Worm (Caenorhabditis elegans) whole organism, L2 larva: Measurements from ENCODE around the gene skpo-2.

Source experiments
- Y55F3AM.14 ChIP-seq: fragments of 200-800 bp; sonication (Bioruptor generic); optimal IDR thresholded peaks from 2 replicates; lab custom pipeline; 2018; ENCODE audit warnings: mild to moderate bottlenecking, missing genetic modification characterization, missing compliant biosample characterization
- ama-1 ChIP-seq: fragments of 150-350 bp; optimal IDR thresholded peaks from 2 replicates; lab custom pipeline; 2018; ENCODE audit warnings: inconsistent platforms
- lin-13 ChIP-seq: fragments of 150-350 bp; optimal IDR thresholded peaks from 2 replicates; lab custom pipeline; 2014; ENCODE audit warnings: missing biosample characterization, missing genetic modification reagents, missing genetic modification characterization
- lin-39 ChIP-seq: fragments of 150-350 bp; optimal IDR thresholded peaks from 2 replicates; lab custom pipeline; 2014; ENCODE audit warnings: missing biosample characterization, missing genetic modification reagents, missing genetic modification characterization
- lsy-2 ChIP-seq, 2 experiments: fragments of 150-350 bp in 1 of 2; sonication (generic microtip) in 1 of 2; optimal IDR thresholded peaks; 2 replicates each; lab custom pipeline; 2014 to 2017; ENCODE audit warnings: missing biosample characterization in 2 of 2, missing genetic modification characterization in 2 of 2
- mab-5 ChIP-seq: fragments of 150-350 bp; optimal IDR thresholded peaks from 2 replicates; lab custom pipeline; 2014; ENCODE audit warnings: missing biosample characterization, missing genetic modification characterization
- mdl-1 ChIP-seq, 2 experiments: fragments of 150-350 bp in 1 of 2; sonication (generic microtip) in 1 of 2; optimal IDR thresholded peaks; 2 replicates each; lab custom pipeline; 2017; ENCODE audit warnings: missing biosample characterization in 2 of 2, missing genetic modification characterization in 2 of 2
- nhr-23 ChIP-seq: fragments of 150-350 bp; optimal IDR thresholded peaks from 2 replicates; lab custom pipeline; 2014; ENCODE audit warnings: missing biosample characterization, missing genetic modification reagents, missing genetic modification characterization
- sem-4 ChIP-seq: fragments of 150-350 bp; optimal IDR thresholded peaks from 2 replicates; lab custom pipeline; 2014; ENCODE audit warnings: missing biosample characterization, missing genetic modification reagents, missing genetic modification characterization
- unc-55 ChIP-seq: fragments of 150-350 bp; sonication (generic microtip); optimal IDR thresholded peaks from 3 replicates; lab custom pipeline; 2014; ENCODE audit warnings: missing biosample characterization, missing genetic modification reagents, missing genetic modification characterization

DNA sequence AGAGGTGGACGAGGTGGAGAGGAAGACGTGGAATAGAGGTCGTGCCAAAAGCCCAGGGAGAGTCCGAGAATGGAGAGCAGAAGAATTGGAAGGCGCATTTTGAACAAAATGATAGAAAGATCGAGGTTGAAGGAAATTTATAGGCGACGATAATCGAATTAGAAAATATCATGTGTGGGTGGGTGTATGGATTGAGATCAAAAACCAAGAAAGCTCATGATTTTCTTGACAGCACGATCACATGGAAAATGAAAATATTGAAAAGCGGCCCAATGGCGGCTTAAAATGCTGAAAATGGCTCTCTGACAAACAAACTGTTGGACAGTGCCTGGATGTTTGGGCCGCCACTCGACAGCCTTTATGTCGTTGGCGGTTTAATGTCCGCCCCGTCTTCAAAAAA, 26.8 kb upstream of the skpo-2 start, which contains the start of gene C16C8.9:
- no peak for TF ChIP-seq Y55F3AM.14
- no peak for TF ChIP-seq nhr-23 (tag; lab: Kevin White, UChicago)
- TF ChIP-seq unc-55: no peak
- TF ChIP-seq lin-13: no peak
- no peak for TF ChIP-seq mdl-1 (tag; optimal IDR thresholded peaks at IDR 0.05; lab: Kevin White, UChicago)
- no peak for TF ChIP-seq sem-4 (tag; lab: Kevin White, UChicago)
- no peak for TF ChIP-seq ama-1 (lab: Kevin White, UChicago)
- TF ChIP-seq lin-39: no peak
- TF ChIP-seq lsy-2 (tag; optimal IDR thresholded peaks at IDR 0.05; lab: Kevin White, UChicago): no peak
- TF ChIP-seq mab-5 (tag; lab: Kevin White, UChicago): no peak
